Comparison of ENCODE assay signal across 3 worm cellular contexts in genomic region chrII:4098759-4099158, ce11.
TF ChIP-seq lines count a peak whose summit lies in the region.

No protein-coding gene starts in this region.

TF ChIP-seq in whole organism, L1 larva, 84 proteins besides CTCF, POLR2A, EP300 and RAD21:
- TF ChIP-seq hpl-2 (GFP tag; optimal IDR thresholded peaks at IDR 0.05; lab: Kevin White, UChicago) (no peak), blmp-1 (tag; optimal IDR thresholded peaks at IDR 0.05; lab: Kevin White, UChicago) (peak; percentile 65)

TF ChIP-seq in whole organism, late embryonic, 69 proteins besides CTCF, POLR2A, EP300 and RAD21:
- TF ChIP-seq ceh-31 (tag; optimal IDR thresholded peaks at IDR 0.05; lab: Kevin White, UChicago) (peak; percentile 20), unc-42 (tag; optimal IDR thresholded peaks at IDR 0.05; lab: Kevin White, UChicago) (no peak), dve-1 (tag; optimal IDR thresholded peaks at IDR 0.05; lab: Kevin White, UChicago) (no peak), rnt-1 (tag; optimal IDR thresholded peaks at IDR 0.05; lab: Kevin White, UChicago) (peak; percentile 17), ref-2 (tag; optimal IDR thresholded peaks at IDR 0.05; lab: Kevin White, UChicago) (peak; percentile 63), ceh-18 (tag; optimal IDR thresholded peaks at IDR 0.05; lab: Kevin White, UChicago) (no peak), unc-55 (GFP tag; optimal IDR thresholded peaks at IDR 0.05; lab: Kevin White, UChicago) (peak; percentile 4)
TF ChIP-seq in whole organism, late embryonic: peak in this region for 4.

TF ChIP-seq in whole organism, mixed stage, embryonic, 35 proteins besides CTCF, POLR2A, EP300 and RAD21:
- TF ChIP-seq ceh-43 (GFP tag; optimal IDR thresholded peaks at IDR 0.05; lab: Kevin White, UChicago): peak; percentile 0
- no peak for TF ChIP-seq nhr-237 (tag; optimal IDR thresholded peaks at IDR 0.05; lab: Kevin White, UChicago)
- no peak for TF ChIP-seq lsy-2 (tag; optimal IDR thresholded peaks at IDR 0.05; lab: Kevin White, UChicago)
- no peak for TF ChIP-seq cnd-1 (tag; optimal IDR thresholded peaks at IDR 0.05; lab: Kevin White, UChicago)
- no peak for TF ChIP-seq drap-1 (GFP tag; optimal IDR thresholded peaks at IDR 0.05; lab: Kevin White, UChicago)
- TF ChIP-seq unc-62 (GFP tag; optimal IDR thresholded peaks at IDR 0.05; lab: Kevin White, UChicago): peak; percentile 33
- TF ChIP-seq M03D4.4 (tag; optimal IDR thresholded peaks at IDR 0.05; lab: Kevin White, UChicago): no peak
- no peak for TF ChIP-seq ceh-83 (GFP tag; optimal IDR thresholded peaks at IDR 0.05; lab: Kevin White, UChicago)
- TF ChIP-seq ham-2 (GFP tag; optimal IDR thresholded peaks at IDR 0.05; lab: Kevin White, UChicago): peak; percentile 78
- TF ChIP-seq nhr-2 (tag; optimal IDR thresholded peaks at IDR 0.05; lab: Kevin White, UChicago): no peak
- TF ChIP-seq nhr-12 (tag; optimal IDR thresholded peaks at IDR 0.05; lab: Kevin White, UChicago): no peak

Comparison
In these comparisons a context has a peak if more than half of its experiments do, and no peak if none do; other contexts are left out.
1. Of the 10 proteins assayed by ChIP-seq in both whole organism, L1 larva and whole organism, late embryonic: peak only in whole organism, L1 larva: none; only in whole organism, late embryonic: rnt-1; in both: none; in neither: 9.